Worm (Caenorhabditis elegans) whole organism, L4 larva: ENCODE data around the gene T23F11.6.
A peak's percentile ranks its signal among the peaks of the same experiment; 100 is the strongest.

Experiments used
- F10B5.3 ChIP-seq: sonication (generic microtip); optimal IDR thresholded peaks from 2 replicates; lab custom pipeline; 2016; ENCODE audit warnings: mild to moderate bottlenecking, missing genetic modification characterization, missing compliant biosample characterization
- F26F4.8 ChIP-seq: fragments of 200-800 bp; sonication (Bioruptor generic); conservative IDR thresholded peaks from 2 replicates; pipeline ENCODE4 v1.3.6; 2022; ENCODE audit warnings: missing genetic modification characterization, missing compliant biosample characterization
- T20F7.1 ChIP-seq: fragments of 200-800 bp; sonication (Bioruptor generic); optimal IDR thresholded peaks from 2 replicates; lab custom pipeline; 2018; ENCODE audit warnings: mild to moderate bottlenecking, missing genetic modification characterization, missing compliant biosample characterization
- T26A8.4 ChIP-seq: fragments of 200-800 bp; sonication (Bioruptor generic); IDR thresholded peaks from 2 replicates; pipeline ENCODE4 v1.3.6; 2022; ENCODE audit warnings: missing genetic modification characterization, missing compliant biosample characterization
- Y48G9A.11 ChIP-seq: fragments of 200-800 bp; sonication (Bioruptor generic); IDR thresholded peaks from 2 replicates; pipeline ENCODE4 v1.3.6; 2022; ENCODE audit warnings: missing genetic modification reagents, missing genetic modification characterization, missing compliant biosample characterization
- ZK337.2 ChIP-seq: fragments of 200-800 bp; sonication (Bioruptor generic); IDR thresholded peaks from 2 replicates; pipeline ENCODE4 v1.3.6; 2022; ENCODE audit warnings: missing genetic modification reagents, missing genetic modification characterization, missing compliant biosample characterization
- aha-1 ChIP-seq: fragments of 150-350 bp; peaks from one replicate; lab custom pipeline; 2014; ENCODE audit warnings: missing biosample characterization, missing genetic modification characterization
- aly-2 ChIP-seq: sonication (generic microtip); optimal IDR thresholded peaks from 2 replicates; lab custom pipeline; 2018; ENCODE audit warnings: missing biosample characterization, missing genetic modification characterization
- arid-1 ChIP-seq: fragments of 200-800 bp; sonication (Bioruptor generic); conservative IDR thresholded peaks from 2 replicates; pipeline ENCODE4 v1.3.6; 2022; ENCODE audit warnings: missing genetic modification reagents, missing genetic modification characterization, missing compliant biosample characterization
- ceh-20 ChIP-seq: fragments of 200-800 bp; sonication (Bioruptor generic); IDR thresholded peaks from 2 replicates; pipeline ENCODE4 v1.3.6; 2022; ENCODE audit warnings: missing genetic modification reagents, missing genetic modification characterization, missing compliant biosample characterization
- ceh-32 ChIP-seq: sonication (generic microtip); optimal IDR thresholded peaks from 2 replicates; lab custom pipeline; 2016; ENCODE audit warnings: mild to moderate bottlenecking, missing genetic modification characterization, missing compliant biosample characterization; ENCODE audit not compliant: poor library complexity
- ceh-44 ChIP-seq: fragments of 200-800 bp; sonication (Bioruptor generic); IDR thresholded peaks from 2 replicates; pipeline ENCODE4 v1.3.6; 2022; ENCODE audit warnings: missing genetic modification reagents, missing genetic modification characterization, missing compliant biosample characterization
- ceh-62 ChIP-seq: sonication (generic microtip); optimal IDR thresholded peaks from 2 replicates; lab custom pipeline; 2017; ENCODE audit warnings: missing biosample characterization, missing genetic modification characterization
- cey-2 ChIP-seq: sonication (generic microtip); optimal IDR thresholded peaks from 3 replicates; lab custom pipeline; 2017; ENCODE audit warnings: missing genetic modification characterization, mild to moderate bottlenecking, missing compliant biosample characterization, antibody characterized with exemption, borderline replicate concordance; ENCODE audit not compliant: insufficient read depth
- daf-8 ChIP-seq: fragments of 200-800 bp; sonication (Bioruptor generic); IDR thresholded peaks from 2 replicates; pipeline ENCODE4 v1.3.6; 2022; ENCODE audit warnings: missing genetic modification characterization, missing compliant biosample characterization
- dmd-8 ChIP-seq: fragments of 200-800 bp; sonication (Bioruptor generic); IDR thresholded peaks from 2 replicates; pipeline ENCODE4 v1.3.6; 2022; ENCODE audit warnings: missing genetic modification characterization, missing compliant biosample characterization
- dmd-9 ChIP-seq: fragments of 200-800 bp; sonication (Bioruptor generic); IDR thresholded peaks from 2 replicates; pipeline ENCODE4 v1.3.6; 2022; ENCODE audit warnings: missing genetic modification reagents, missing genetic modification characterization, missing compliant biosample characterization
- dpl-1 ChIP-seq: fragments of 150-350 bp; optimal IDR thresholded peaks from 2 replicates; lab custom pipeline; 2014; ENCODE audit warnings: missing biosample characterization, missing genetic modification reagents, missing genetic modification characterization
- dve-1 ChIP-seq: sonication (generic microtip); optimal IDR thresholded peaks from 2 replicates; lab custom pipeline; 2017; ENCODE audit warnings: antibody characterized with exemption, mild to moderate bottlenecking, missing genetic modification characterization, missing compliant biosample characterization; ENCODE audit not compliant: insufficient read depth
- egl-43 ChIP-seq: fragments of 200-800 bp; sonication (Bioruptor generic); IDR thresholded peaks from 2 replicates; pipeline ENCODE4 v1.3.6; 2022; ENCODE audit warnings: missing genetic modification reagents, missing genetic modification characterization, missing compliant biosample characterization
- fkh-10 ChIP-seq: fragments of 150-350 bp; optimal IDR thresholded peaks from 2 replicates; lab custom pipeline; 2014; ENCODE audit warnings: missing biosample characterization, missing genetic modification reagents, missing genetic modification characterization
- hlh-11 ChIP-seq: fragments of 200-800 bp; sonication (Bioruptor generic); optimal IDR thresholded peaks from 2 replicates; lab custom pipeline; 2018; ENCODE audit warnings: mild to moderate bottlenecking, missing genetic modification characterization, missing compliant biosample characterization
- lin-13 ChIP-seq: fragments of 150-350 bp; optimal IDR thresholded peaks from 2 replicates; lab custom pipeline; 2014; ENCODE audit warnings: missing biosample characterization, missing genetic modification reagents, missing genetic modification characterization
- lin-29 ChIP-seq: fragments of 200-800 bp; sonication (Bioruptor generic); IDR thresholded peaks from 2 replicates; pipeline ENCODE4 v1.3.6; 2022; ENCODE audit warnings: missing genetic modification reagents, missing genetic modification characterization, missing compliant biosample characterization
- lin-38 ChIP-seq: fragments of 200-800 bp; sonication (Bioruptor generic); IDR thresholded peaks from 2 replicates; pipeline ENCODE4 v1.3.6; 2022; ENCODE audit warnings: missing genetic modification reagents, missing genetic modification characterization, missing compliant biosample characterization
- lin-39 ChIP-seq: fragments of 150-350 bp; optimal IDR thresholded peaks from 2 replicates; lab custom pipeline; 2014; ENCODE audit warnings: missing biosample characterization, missing genetic modification reagents, missing genetic modification characterization
- lir-3 ChIP-seq: sonication (generic microtip); optimal IDR thresholded peaks from 2 replicates; lab custom pipeline; 2016; ENCODE audit warnings: mild to moderate bottlenecking, missing genetic modification characterization, missing compliant biosample characterization
- lsy-2 ChIP-seq, 2 experiments: fragments of 150-350 bp in 1 of 2; sonication (generic microtip) in 1 of 2; optimal IDR thresholded peaks; 2 replicates each; lab custom pipeline; 2014 to 2017; ENCODE audit warnings: missing biosample characterization in 2 of 2, missing genetic modification characterization in 2 of 2
- madf-5 ChIP-seq, 2 experiments: fragments of 200-800 bp; sonication (Bioruptor generic); IDR thresholded peaks; 2 replicates each; pipeline ENCODE4 v1.3.6; 2022; ENCODE audit warnings: missing compliant biosample characterization in 2 of 2, missing genetic modification characterization in 2 of 2
- mep-1 ChIP-seq: fragments of 150-350 bp; sonication (generic microtip); optimal IDR thresholded peaks from 3 replicates; lab custom pipeline; 2014; ENCODE audit warnings: missing biosample characterization, missing genetic modification characterization
- mxl-2 ChIP-seq: fragments of 200-800 bp; sonication (Bioruptor generic); conservative IDR thresholded peaks from 2 replicates; pipeline ENCODE4 v1.3.6; 2022; ENCODE audit warnings: missing genetic modification reagents, missing genetic modification characterization, missing compliant biosample characterization
- nhr-111 ChIP-seq: fragments of 200-800 bp; sonication (Bioruptor generic); optimal IDR thresholded peaks from 2 replicates; lab custom pipeline; 2018; ENCODE audit warnings: mild to moderate bottlenecking, missing genetic modification characterization, missing compliant biosample characterization
- nhr-237 ChIP-seq: sonication (generic microtip); optimal IDR thresholded peaks from 2 replicates; lab custom pipeline; 2017; ENCODE audit warnings: missing biosample characterization, missing genetic modification characterization
- nhr-28 ChIP-seq: fragments of 150-350 bp; optimal IDR thresholded peaks from 2 replicates; lab custom pipeline; 2014; ENCODE audit warnings: missing biosample characterization, missing genetic modification characterization
- nhr-48 ChIP-seq: sonication (generic microtip); optimal IDR thresholded peaks from 2 replicates; lab custom pipeline; 2016; ENCODE audit warnings: mild to moderate bottlenecking, missing genetic modification characterization, missing compliant biosample characterization
- nhr-6 ChIP-seq: fragments of 150-350 bp; optimal IDR thresholded peaks from 2 replicates; lab custom pipeline; 2014; ENCODE audit warnings: missing biosample characterization, missing genetic modification characterization
- rbr-2 ChIP-seq: sonication (generic microtip); optimal IDR thresholded peaks from 2 replicates; lab custom pipeline; 2016; ENCODE audit warnings: missing genotype, missing genetic modification characterization, missing compliant biosample characterization
- set-16 ChIP-seq: fragments of 200-800 bp; sonication (Bioruptor generic); IDR thresholded peaks from 2 replicates; pipeline ENCODE4 v1.3.6; 2022; ENCODE audit warnings: missing genetic modification reagents, missing genetic modification characterization, missing compliant biosample characterization
- snpc-1.2 ChIP-seq: fragments of 200-800 bp; sonication (Bioruptor generic); IDR thresholded peaks from 2 replicates; pipeline ENCODE4 v1.3.6; 2022; ENCODE audit warnings: missing genetic modification reagents, missing genetic modification characterization, missing compliant biosample characterization
- snpc-4 ChIP-seq: fragments of 150-350 bp; optimal IDR thresholded peaks from 2 replicates; lab custom pipeline; 2014; ENCODE audit warnings: missing biosample characterization, missing genetic modification characterization
- spr-1 ChIP-seq: sonication (generic microtip); optimal IDR thresholded peaks from 2 replicates; lab custom pipeline; 2016; ENCODE audit warnings: mild to moderate bottlenecking, missing genetic modification characterization, missing compliant biosample characterization
- tag-97 ChIP-seq: fragments of 200-800 bp; sonication (Bioruptor generic); IDR thresholded peaks from 2 replicates; pipeline ENCODE4 v1.3.6; 2022; ENCODE audit warnings: missing genetic modification characterization, missing compliant biosample characterization
- tra-1 ChIP-seq: fragments of 200-800 bp; sonication (Bioruptor generic); IDR thresholded peaks from 2 replicates; pipeline ENCODE4 v1.3.6; 2022; ENCODE audit warnings: missing genetic modification reagents, missing genetic modification characterization, missing compliant biosample characterization
- unc-130 ChIP-seq: sonication (generic microtip); optimal IDR thresholded peaks from 2 replicates; lab custom pipeline; 2016; ENCODE audit warnings: missing genetic modification reagents, missing genetic modification characterization, missing compliant biosample characterization
- unc-39 ChIP-seq: sonication (generic microtip); optimal IDR thresholded peaks from 2 replicates; lab custom pipeline; 2017; ENCODE audit warnings: missing biosample characterization, missing genetic modification characterization
- vab-7 ChIP-seq: fragments of 200-800 bp; sonication (Bioruptor generic); IDR thresholded peaks from 2 replicates; pipeline ENCODE4 v1.3.6; 2022; ENCODE audit warnings: missing genetic modification reagents, missing genetic modification characterization, missing compliant biosample characterization
- zfp-2 ChIP-seq: sonication (generic microtip); optimal IDR thresholded peaks from 2 replicates; lab custom pipeline; 2016; ENCODE audit warnings: mild to moderate bottlenecking, missing genetic modification characterization, missing compliant biosample characterization
- zfp-3 ChIP-seq: fragments of 200-800 bp; sonication (Bioruptor generic); conservative IDR thresholded peaks from 2 replicates; pipeline ENCODE4 v1.3.6; 2022; ENCODE audit warnings: missing genetic modification reagents, missing genetic modification characterization, missing compliant biosample characterization
- ztf-7 ChIP-seq: fragments of 150-350 bp; optimal IDR thresholded peaks from 2 replicates; lab custom pipeline; 2014; ENCODE audit warnings: missing biosample characterization, missing genetic modification characterization

T23F11.6 gene

DNA sequence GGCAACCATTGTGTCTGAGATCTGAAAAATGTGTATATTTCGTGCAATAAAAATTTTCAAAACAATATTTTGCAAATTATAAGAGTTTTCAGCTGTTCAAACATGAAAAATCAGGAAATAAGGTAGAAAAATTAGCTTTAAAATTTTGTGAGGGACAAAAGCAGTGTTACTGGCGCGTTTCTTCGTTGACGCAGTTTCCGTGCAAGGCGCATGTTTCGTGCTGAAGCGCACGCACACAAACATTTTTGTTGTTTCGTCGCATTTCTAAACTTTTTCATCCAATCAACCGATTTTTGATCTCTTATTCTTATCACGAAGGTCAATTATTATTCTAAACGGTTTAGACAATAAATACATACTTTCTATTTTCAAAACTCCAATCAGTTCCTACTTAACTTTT, 45.6 kb upstream of the T23F11.6 start, which contains the start of gene nifk-1 (continued):
- TF ChIP-seq lin-13 (GFP tag; lab: Kevin White, UChicago) (peak; percentile 19), unc-130 (no peak), Y48G9A.11 (GFP tag; lab: Robert Waterston, UW) (no peak), ztf-7 (tag; lab: Kevin White, UChicago) (peak; percentile 28), dpl-1 (GFP tag; lab: Kevin White, UChicago) (peak; percentile 80), snpc-4 (tag; lab: Kevin White, UChicago) (no peak), nhr-6 (tag; lab: Kevin White, UChicago) (no peak), T20F7.1 (GFP tag; lab: Kevin White, UChicago) (peak; percentile 70), ceh-44 (GFP tag; lab: Robert Waterston, UW) (no peak), spr-1 (tag; lab: Kevin White, UChicago) (no peak), F26F4.8 (GFP tag; lab: Robert Waterston, UW) (no peak), egl-43 (GFP tag; lab: Robert Waterston, UW) (no peak), rbr-2 (tag; lab: Kevin White, UChicago) (peak; percentile 67), aha-1 (tag; lab: Kevin White, UChicago) (peak; percentile 70), mxl-2 (no peak), arid-1 (no peak), dmd-8 (no peak), nhr-111 (GFP tag; lab: Kevin White, UChicago) (no peak), hlh-11 (tag; lab: Kevin White, UChicago) (peak; percentile 80), ceh-62 (tag; lab: Kevin White, UChicago) (no peak), daf-8 (GFP tag; lab: Robert Waterston, UW) (no peak), ZK337.2 (GFP tag; lab: Robert Waterston, UW) (no peak), T26A8.4 (GFP tag; lab: Robert Waterston, UW) (no peak), madf-5 (GFP tag; IDR thresholded peaks at IDR 0.05; lab: Robert Waterston, UW) (no peak), lin-39 (tag; lab: Kevin White, UChicago) (no peak), dmd-9 (GFP tag; lab: Robert Waterston, UW) (no peak), ceh-20 (GFP tag; lab: Robert Waterston, UW) (no peak), mep-1 (tag; lab: Kevin White, UChicago) (peak; percentile 83), unc-39 (no peak)

DNA sequence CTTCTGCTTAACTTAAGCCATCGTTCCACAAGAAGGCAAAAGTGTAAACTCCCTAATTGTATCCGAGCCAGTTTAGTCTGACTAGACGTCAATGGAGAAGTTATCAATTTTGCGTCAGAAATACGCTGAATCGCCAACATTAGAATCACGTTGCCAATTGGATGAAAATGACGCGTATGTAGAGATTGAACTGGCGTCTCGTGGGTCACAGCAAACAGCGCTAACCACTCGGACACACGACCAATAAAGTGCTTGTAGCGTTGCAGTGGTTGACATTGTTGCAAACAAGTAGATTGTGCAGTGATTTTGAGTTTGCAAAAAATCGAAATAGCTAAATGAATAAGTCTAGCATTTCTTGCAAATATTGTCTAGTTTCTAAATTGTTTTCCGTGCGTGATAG, 41.9 kb upstream of the T23F11.6 start:
- TF ChIP-seq lin-38: peak; percentile 83
- no peak for TF ChIP-seq set-16 (GFP tag; lab: Robert Waterston, UW)
- TF ChIP-seq egl-43 (GFP tag; lab: Robert Waterston, UW): peak; percentile 94
- TF ChIP-seq snpc-1.2 (GFP tag; lab: Robert Waterston, UW): peak; percentile 81
- TF ChIP-seq unc-130: peak; percentile 84
- peak; percentile 77 for TF ChIP-seq nhr-48 (tag; lab: Kevin White, UChicago)
- no peak for TF ChIP-seq ceh-32 (tag; lab: Kevin White, UChicago)
- no peak for TF ChIP-seq fkh-10 (GFP tag; lab: Kevin White, UChicago)
- peak; percentile 1 to 80 for TF ChIP-seq lsy-2 (tag; optimal IDR thresholded peaks at IDR 0.05; lab: Kevin White, UChicago)
- peak; percentile 60 for TF ChIP-seq dpl-1 (GFP tag; lab: Kevin White, UChicago)
- peak; percentile 59 to 88; a peak in 2 of 4 replicates for TF ChIP-seq madf-5 (GFP tag; IDR thresholded peaks at IDR 0.05; lab: Robert Waterston, UW)
- TF ChIP-seq dve-1 (tag; lab: Kevin White, UChicago): peak; percentile 76
- TF ChIP-seq F10B5.3: peak; percentile 60
- peak; percentile 86 for TF ChIP-seq zfp-3
- TF ChIP-seq snpc-4 (tag; lab: Kevin White, UChicago): no peak
- 0 out of 2 replicates have a peak, but pooled peaks have one; percentile 66 for TF ChIP-seq mxl-2
- TF ChIP-seq T20F7.1 (GFP tag; lab: Kevin White, UChicago): peak; percentile 68
- peak; percentile 91 for TF ChIP-seq vab-7 (GFP tag; lab: Robert Waterston, UW)
- TF ChIP-seq zfp-2 (tag; lab: Kevin White, UChicago): peak; percentile 56
- no peak for TF ChIP-seq cey-2 (tag; lab: Kevin White, UChicago)
- peak; percentile 79 for TF ChIP-seq mep-1 (tag; lab: Kevin White, UChicago)
- TF ChIP-seq Y48G9A.11 (GFP tag; lab: Robert Waterston, UW): peak; percentile 81
- peak; percentile 40 for TF ChIP-seq aly-2 (tag; lab: Kevin White, UChicago)
- TF ChIP-seq lin-29 (GFP tag; lab: Robert Waterston, UW): 0 out of 2 replicates have a peak, but pooled peaks have one; percentile 14
- TF ChIP-seq nhr-111 (GFP tag; lab: Kevin White, UChicago): peak; percentile 93
- TF ChIP-seq dmd-8: peak; percentile 93
- peak; percentile 48 for TF ChIP-seq nhr-28 (tag; lab: Kevin White, UChicago)
- no peak; the same call in 1 of the 2 replicates for TF ChIP-seq tra-1
- no peak for TF ChIP-seq nhr-237 (tag; lab: Kevin White, UChicago)
- peak; percentile 75 for TF ChIP-seq lir-3 (tag; lab: Kevin White, UChicago)
- TF ChIP-seq tag-97 (GFP tag; lab: Robert Waterston, UW): no peak
